Fruit fly (Drosophila melanogaster): ENCODE measurements around the gene Atg16.

Atg16 gene

DNA sequence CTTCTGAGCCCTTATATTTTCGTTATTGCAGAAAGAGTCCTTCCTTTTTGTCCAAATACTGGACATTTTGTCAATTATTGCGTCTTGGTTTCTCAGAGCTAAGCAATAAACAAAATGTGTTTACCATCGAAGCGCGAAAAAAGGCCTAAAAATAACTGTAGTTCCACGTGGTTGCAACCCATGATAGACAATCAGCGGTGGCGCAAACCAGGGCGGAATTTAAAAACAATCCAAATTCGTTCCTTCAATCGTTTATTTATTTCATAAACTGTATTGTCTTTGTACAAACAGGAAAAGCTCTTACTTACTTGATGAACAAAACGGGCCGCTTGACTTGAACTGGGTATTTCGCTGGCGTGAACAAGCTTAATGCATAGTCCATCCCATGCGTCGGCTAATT lies 23.9 kb upstream of the Atg16 start, which contains the start of gene CG7824 (continued):
- TF ChIP-seq sens-2 (GFP tag; IDR thresholded peaks at IDR 0.05) (no peak), CG2120 (GFP tag; optimal IDR thresholded peaks at IDR 0.05) (no peak), CG7839 (tag; optimal IDR thresholded peaks at IDR 0.05) (no peak)

DNA sequence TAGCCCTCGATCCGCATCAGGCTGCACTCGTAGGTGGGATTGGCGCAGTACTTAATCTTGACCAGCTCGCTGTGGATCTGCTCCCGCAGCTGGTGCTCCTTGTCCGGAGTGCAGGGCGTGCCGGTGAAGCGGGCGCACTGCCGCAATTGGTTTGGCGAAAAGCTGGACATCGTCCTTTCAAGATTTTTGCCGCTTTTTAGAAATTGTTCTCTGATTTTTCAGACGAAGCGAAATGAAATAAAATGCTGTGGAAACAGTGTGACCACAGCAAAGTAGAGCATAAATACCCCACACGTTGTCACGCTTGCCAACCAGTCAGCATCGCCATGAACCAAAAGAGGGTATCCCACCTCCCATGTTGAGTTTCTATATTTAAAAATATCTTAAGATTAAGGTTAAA lies 22.3 kb upstream of the Atg16 start, which contains the start of gene dgt1:
Gene dgt1, minus strand, starts transcription at position 264 of the 400 bp plus-strand sequence.
- no peak for TF ChIP-seq CG2202 (tag; optimal IDR thresholded peaks at IDR 0.05)
- TF ChIP-seq sob (GFP tag; IDR thresholded peaks at IDR 0.05): no peak
- TF ChIP-seq pb (GFP tag; optimal IDR thresholded peaks at IDR 0.05): no peak
- TF ChIP-seq fd102C (GFP tag; optimal IDR thresholded peaks at IDR 0.05): no peak
- no peak for TF ChIP-seq tgo (GFP tag; IDR thresholded peaks at IDR 0.05)
- no peak for TF ChIP-seq toy (GFP tag; IDR thresholded peaks at IDR 0.05)
- no peak for TF ChIP-seq CG17359 (tag; optimal IDR thresholded peaks at IDR 0.05)
- no peak for TF ChIP-seq H2.0 (GFP tag; IDR thresholded peaks at IDR 0.05)
- TF ChIP-seq Mrtf (GFP tag; IDR thresholded peaks at IDR 0.05): no peak
- TF ChIP-seq CG8944 (GFP tag; optimal IDR thresholded peaks at IDR 0.05): no peak
- no peak for TF ChIP-seq CG14965 (GFP tag; optimal IDR thresholded peaks at IDR 0.05; ENCODE audit: borderline replicate concordance)
- no peak for TF ChIP-seq tx (GFP tag; optimal IDR thresholded peaks at IDR 0.05)
- TF ChIP-seq CG2129 (GFP tag; IDR thresholded peaks at IDR 0.05; ENCODE audit: partially characterized antibody): no peak
- no peak for TF ChIP-seq lab (GFP tag; optimal IDR thresholded peaks at IDR 0.05)
- no peak for TF ChIP-seq Doc2 (GFP tag; IDR thresholded peaks at IDR 0.05)
- no peak for TF ChIP-seq kah (GFP tag; optimal IDR thresholded peaks at IDR 0.05)
- no peak for TF ChIP-seq ap (GFP tag; IDR thresholded peaks at IDR 0.05)
- TF ChIP-seq CG2678 (tag; optimal IDR thresholded peaks at IDR 0.05): no peak
- no peak for TF ChIP-seq CG11085 (GFP tag; IDR thresholded peaks at IDR 0.05)
- TF ChIP-seq salm (tag; optimal IDR thresholded peaks at IDR 0.05): no peak
- TF ChIP-seq Vsx1 (GFP tag; optimal IDR thresholded peaks at IDR 0.05): no peak
- TF ChIP-seq Poxn (GFP tag; IDR thresholded peaks at IDR 0.05): no peak
- TF ChIP-seq luna (GFP tag; optimal IDR thresholded peaks at IDR 0.05): no peak
- peak; percentile 63 for TF ChIP-seq HmgZ (tag; optimal IDR thresholded peaks at IDR 0.05)
- no peak for TF ChIP-seq kay (GFP tag; optimal IDR thresholded peaks at IDR 0.05)
- peak; percentile 15 for TF ChIP-seq CG34376 (GFP tag; optimal IDR thresholded peaks at IDR 0.05)
- no peak for TF ChIP-seq CG9876 (GFP tag; optimal IDR thresholded peaks at IDR 0.05)
- no peak for TF ChIP-seq Mes4 (GFP tag; optimal IDR thresholded peaks at IDR 0.05)
- TF ChIP-seq Awh (GFP tag; IDR thresholded peaks at IDR 0.05): no peak
- no peak for TF ChIP-seq Usf (GFP tag; optimal IDR thresholded peaks at IDR 0.05)
- TF ChIP-seq ssp (GFP tag; IDR thresholded peaks at IDR 0.05): no peak
- TF ChIP-seq Blimp-1 (GFP tag; optimal IDR thresholded peaks at IDR 0.05): no peak
- no peak for TF ChIP-seq Taf1 (GFP tag; IDR thresholded peaks at IDR 0.05)
- TF ChIP-seq Hey (tag; optimal IDR thresholded peaks at IDR 0.05): no peak
- TF ChIP-seq CG9609 (GFP tag; optimal IDR thresholded peaks at IDR 0.05): no peak
- peak; percentile 37 for TF ChIP-seq Max (GFP tag; optimal IDR thresholded peaks at IDR 0.05)
- TF ChIP-seq Lhr (GFP tag; optimal IDR thresholded peaks at IDR 0.05): peak; percentile 40
- no peak for TF ChIP-seq CG15601 (tag; optimal IDR thresholded peaks at IDR 0.05)
- TF ChIP-seq lola (GFP tag; optimal IDR thresholded peaks at IDR 0.05): no peak
- no peak for TF ChIP-seq Dfd (GFP tag; optimal IDR thresholded peaks at IDR 0.05)
- TF ChIP-seq Neu2 (GFP tag; optimal IDR thresholded peaks at IDR 0.05; ENCODE audit: borderline replicate concordance): no peak
- peak; percentile 89 for TF ChIP-seq pzg (GFP tag; optimal IDR thresholded peaks at IDR 0.05)
- TF ChIP-seq CkIIα-i1 (GFP tag; IDR thresholded peaks at IDR 0.05): no peak
- no peak for TF ChIP-seq CG10959 (GFP tag; IDR thresholded peaks at IDR 0.05)
- peak; percentile 38 for TF ChIP-seq BEAF-32 (GFP tag; optimal IDR thresholded peaks at IDR 0.05)
- no peak for TF ChIP-seq nerfin-1 (tag; optimal IDR thresholded peaks at IDR 0.05)
- no peak for TF ChIP-seq dmrt99B (tag; optimal IDR thresholded peaks at IDR 0.05)

All from whole organism, embryonic.